Worm (Caenorhabditis elegans): ENCODE measurements around the gene F57A8.6.

- no peak for TF ChIP-seq dmd-4 (tag; optimal IDR thresholded peaks at IDR 0.05)
- no peak for TF ChIP-seq C34F6.9 (tag; optimal IDR thresholded peaks at IDR 0.05)
- TF ChIP-seq blmp-1 (tag; optimal IDR thresholded peaks at IDR 0.05; ENCODE audit: insufficient read depth): no peak
- peak; percentile 29 for TF ChIP-seq sma-9 (GFP tag; optimal IDR thresholded peaks at IDR 0.05)
- no peak for TF ChIP-seq sma-9 (tag; optimal IDR thresholded peaks at IDR 0.05)
- TF ChIP-seq lsy-2 (tag; optimal IDR thresholded peaks at IDR 0.05): no peak
- TF ChIP-seq snpc-4 (tag; optimal IDR thresholded peaks at IDR 0.05): no peak
- TF ChIP-seq Y55F3AM.14 (GFP tag; optimal IDR thresholded peaks at IDR 0.05): no peak
- TF ChIP-seq lin-39 (tag; optimal IDR thresholded peaks at IDR 0.05): no peak
- no peak for TF ChIP-seq ama-1 (optimal IDR thresholded peaks at IDR 0.05)
- no peak for TF ChIP-seq ZK546.5 (tag; optimal IDR thresholded peaks at IDR 0.05)
- TF ChIP-seq nhr-12 (tag; optimal IDR thresholded peaks at IDR 0.05): no peak
- no peak for TF ChIP-seq nhr-77 (tag; optimal IDR thresholded peaks at IDR 0.05)
- TF ChIP-seq gmeb-1 (tag; optimal IDR thresholded peaks at IDR 0.05): no peak
These were observed 10.3 kb upstream of the F57A8.6 start, which contains the start of gene nhr-12 for ce11 chrV:10083999-10084468.
